Worm (Caenorhabditis elegans) whole organism, mixed stage, embryonic: ENCODE results near the gene fkh-4.
A peak's percentile ranks its signal among the peaks of the same experiment; 100 is the strongest.

Source experiments
- bed-3 ChIP-seq: fragments of 200-800 bp; sonication (Bioruptor generic); optimal IDR thresholded peaks from 3 replicates; lab custom pipeline; 2018; ENCODE audit warnings: mild to moderate bottlenecking, missing genetic modification characterization, moderate library complexity, missing compliant biosample characterization
- blmp-1 ChIP-seq: fragments of 150-350 bp; optimal IDR thresholded peaks from 2 replicates; lab custom pipeline; 2014; ENCODE audit warnings: missing biosample characterization, missing genetic modification characterization
- ceh-39 ChIP-seq: fragments of 150-350 bp; optimal IDR thresholded peaks from 2 replicates; lab custom pipeline; 2014; ENCODE audit warnings: missing biosample characterization, missing genetic modification characterization
- ceh-43 ChIP-seq: fragments of 200-800 bp; sonication (Bioruptor generic); optimal IDR thresholded peaks from 2 replicates; lab custom pipeline; 2018; ENCODE audit warnings: mild to moderate bottlenecking, missing genetic modification characterization, moderate library complexity, missing compliant biosample characterization
- ceh-83 ChIP-seq: fragments of 200-800 bp; sonication (Bioruptor generic); optimal IDR thresholded peaks from 2 replicates; lab custom pipeline; 2018; ENCODE audit warnings: mild to moderate bottlenecking, missing genetic modification characterization, missing compliant biosample characterization
- ces-1 ChIP-seq: fragments of 150-350 bp; optimal IDR thresholded peaks from 2 replicates; lab custom pipeline; 2014; ENCODE audit warnings: missing biosample characterization, missing genetic modification reagents, missing genetic modification characterization
- cnd-1 ChIP-seq: fragments of 200-800 bp; sonication (Bioruptor generic); optimal IDR thresholded peaks from 2 replicates; lab custom pipeline; 2018; ENCODE audit warnings: mild to moderate bottlenecking, missing genetic modification characterization, missing compliant biosample characterization
- drap-1 ChIP-seq: fragments of 200-800 bp; sonication (Bioruptor generic); optimal IDR thresholded peaks from 3 replicates; lab custom pipeline; 2018; ENCODE audit warnings: mild to moderate bottlenecking, missing genetic modification characterization, missing compliant biosample characterization
- elt-1 ChIP-seq: sonication (generic microtip); optimal IDR thresholded peaks from 2 replicates; lab custom pipeline; 2017; ENCODE audit warnings: missing genetic modification characterization, mild to moderate bottlenecking, missing compliant biosample characterization, antibody characterized with exemption, moderate library complexity, borderline replicate concordance; ENCODE audit not compliant: insufficient read depth
- elt-3 ChIP-seq: fragments of 150-350 bp; optimal IDR thresholded peaks from 2 replicates; lab custom pipeline; 2014; ENCODE audit warnings: missing biosample characterization, missing genetic modification characterization
- flh-1 ChIP-seq: fragments of 200-800 bp; sonication (Bioruptor generic); optimal IDR thresholded peaks from 2 replicates; lab custom pipeline; 2018; ENCODE audit warnings: mild to moderate bottlenecking, missing genetic modification characterization, moderate library complexity, missing compliant biosample characterization
- ham-2 ChIP-seq: fragments of 200-800 bp; sonication (Bioruptor generic); optimal IDR thresholded peaks from 2 replicates; lab custom pipeline; 2018; ENCODE audit warnings: mild to moderate bottlenecking, missing genetic modification characterization, missing compliant biosample characterization
- hlh-1 ChIP-seq: fragments of 150-350 bp; optimal IDR thresholded peaks from 2 replicates; lab custom pipeline; 2014; ENCODE audit warnings: missing biosample characterization, missing genetic modification reagents, missing genetic modification characterization
- lin-13 ChIP-seq: fragments of 150-350 bp; optimal IDR thresholded peaks from 2 replicates; lab custom pipeline; 2014; ENCODE audit warnings: missing biosample characterization, missing genetic modification characterization
- lin-32 ChIP-seq: fragments of 200-800 bp; sonication (Bioruptor generic); optimal IDR thresholded peaks from 2 replicates; lab custom pipeline; 2018; ENCODE audit warnings: mild to moderate bottlenecking, missing genetic modification characterization, missing compliant biosample characterization
- mab-5 ChIP-seq: fragments of 150-350 bp; optimal IDR thresholded peaks from 2 replicates; lab custom pipeline; 2014; ENCODE audit warnings: missing biosample characterization, missing genetic modification characterization
- mep-1 ChIP-seq: fragments of 150-350 bp; optimal IDR thresholded peaks from 2 replicates; lab custom pipeline; 2017; ENCODE audit warnings: missing biosample characterization, missing genetic modification reagents, missing genetic modification characterization, inconsistent platforms
- mls-2 ChIP-seq: sonication (generic microtip); optimal IDR thresholded peaks from 2 replicates; lab custom pipeline; 2016; ENCODE audit warnings: mild to moderate bottlenecking, missing genetic modification characterization, moderate library complexity, missing compliant biosample characterization
- nhr-12 ChIP-seq: fragments of 150-350 bp; optimal IDR thresholded peaks from 2 replicates; lab custom pipeline; 2014; ENCODE audit warnings: missing biosample characterization, missing genetic modification characterization
- nhr-237 ChIP-seq: fragments of 150-350 bp; optimal IDR thresholded peaks from 2 replicates; lab custom pipeline; 2014; ENCODE audit warnings: missing biosample characterization, missing genetic modification characterization
- nhr-28 ChIP-seq: fragments of 150-350 bp; optimal IDR thresholded peaks from 2 replicates; lab custom pipeline; 2014; ENCODE audit warnings: missing biosample characterization, missing genetic modification characterization
- pha-4 ChIP-seq: fragments of 150-350 bp; optimal IDR thresholded peaks from 2 replicates; lab custom pipeline; 2018; ENCODE audit warnings: missing biosample characterization, missing genetic modification reagents, missing genetic modification characterization
- snpc-4 ChIP-seq: fragments of 150-350 bp; optimal IDR thresholded peaks from 2 replicates; lab custom pipeline; 2014; ENCODE audit warnings: missing biosample characterization, missing genetic modification characterization
- sptf-1 ChIP-seq: sonication (generic microtip); optimal IDR thresholded peaks from 2 replicates; lab custom pipeline; 2017; ENCODE audit warnings: mild to moderate bottlenecking, missing genetic modification characterization, moderate library complexity, missing compliant biosample characterization
- tbx-8 ChIP-seq: fragments of 200-800 bp; sonication (Bioruptor generic); optimal IDR thresholded peaks from 2 replicates; lab custom pipeline; 2018; ENCODE audit warnings: mild to moderate bottlenecking, missing genetic modification characterization, moderate library complexity, missing compliant biosample characterization
- unc-120 ChIP-seq: sonication (generic microtip); optimal IDR thresholded peaks from 2 replicates; lab custom pipeline; 2017; ENCODE audit warnings: missing genetic modification characterization, missing compliant biosample characterization; ENCODE audit not compliant: poor library complexity, severe bottlenecking
- unc-39 ChIP-seq: fragments of 150-350 bp; optimal IDR thresholded peaks from 2 replicates; lab custom pipeline; 2014; ENCODE audit warnings: missing biosample characterization, missing genetic modification characterization
- unc-62 ChIP-seq: fragments of 150-350 bp; optimal IDR thresholded peaks from 2 replicates; lab custom pipeline; 2014; ENCODE audit warnings: missing biosample characterization, missing genetic modification reagents, missing genetic modification characterization
- zip-8 ChIP-seq: fragments of 150-350 bp; optimal IDR thresholded peaks from 2 replicates; lab custom pipeline; 2014; ENCODE audit warnings: missing biosample characterization, missing genetic modification characterization

fkh-4 gene

ce11 chrX:13446418-13446817 lies 17.8 kb upstream of the fkh-4 start, which contains the start of gene set-8:
set-8 (plus strand) TSS chrX:13446718.
- TF ChIP-seq ham-2 (GFP tag; lab: Kevin White, UChicago) (no peak), mls-2 (no peak), tbx-8 (GFP tag; lab: Kevin White, UChicago) (no peak), blmp-1 (no peak), flh-1 (GFP tag; lab: Kevin White, UChicago) (no peak), unc-39 (tag; lab: Kevin White, UChicago) (no peak), zip-8 (no peak), snpc-4 (tag; lab: Kevin White, UChicago) (no peak), lin-13 (no peak), hlh-1 (tag; lab: Kevin White, UChicago) (no peak), bed-3 (no peak), nhr-28 (tag; lab: Kevin White, UChicago) (no peak), ceh-39 (no peak), pha-4 (no peak), lin-32 (GFP tag; lab: Kevin White, UChicago) (no peak), sptf-1 (tag; lab: Kevin White, UChicago) (no peak), mab-5 (tag; lab: Kevin White, UChicago) (no peak), nhr-237 (no peak), unc-62 (GFP tag; lab: Kevin White, UChicago) (no peak), unc-120 (no peak)

ce11 chrX:13444267-13444666 lies 15.6 kb upstream of the fkh-4 start:
- TF ChIP-seq cnd-1 (tag; lab: Kevin White, UChicago) = no peak
- no peak for TF ChIP-seq mab-5 (tag; lab: Kevin White, UChicago)
- TF ChIP-seq unc-62 (GFP tag; lab: Kevin White, UChicago) = no peak
- no peak for TF ChIP-seq pha-4
- no peak for TF ChIP-seq nhr-237

ce11 chrX:13443283-13443682 lies 14.6 kb upstream of the fkh-4 start:
- TF ChIP-seq pha-4 (no peak), mab-5 (tag; lab: Kevin White, UChicago) (no peak), mls-2 (no peak), nhr-237 (no peak), ham-2 (GFP tag; lab: Kevin White, UChicago) (no peak), ceh-39 (no peak)
- TF ChIP-seq, all 35 proteins: peak for 0

- TF ChIP-seq elt-3 (tag; lab: Kevin White, UChicago) (no peak), ces-1 (peak; percentile 32), ceh-83 (GFP tag; lab: Kevin White, UChicago) (peak; percentile 21), hlh-1 (tag; lab: Kevin White, UChicago) (no peak), drap-1 (peak; percentile 46), nhr-12 (tag; lab: Kevin White, UChicago) (no peak), unc-39 (tag; lab: Kevin White, UChicago) (no peak), sptf-1 (tag; lab: Kevin White, UChicago) (peak; percentile 23), mep-1 (tag; lab: Kevin White, UChicago) (peak; percentile 3), cnd-1 (tag; lab: Kevin White, UChicago) (peak; percentile 15), mls-2 (no peak)
Observed at ce11 chrX:13442446-13442845, 13.8 kb upstream of the fkh-4 start.

- no peak for TF ChIP-seq nhr-237
- TF ChIP-seq pha-4 = no peak
- no peak for TF ChIP-seq mep-1 (tag; lab: Kevin White, UChicago)
- no peak for TF ChIP-seq tbx-8 (GFP tag; lab: Kevin White, UChicago)
- TF ChIP-seq ces-1 = no peak
- TF ChIP-seq unc-62 (GFP tag; lab: Kevin White, UChicago) = no peak
- no peak for TF ChIP-seq ceh-43 (GFP tag; lab: Kevin White, UChicago)
- TF ChIP-seq snpc-4 (tag; lab: Kevin White, UChicago) = no peak
Observed at ce11 chrX:13435790-13436472, 7.3 kb upstream of the fkh-4 start, which contains the start of gene jmjd-3.3. jmjd-3.3 (plus strand) TSS chrX:13436422.

ce11 chrX:13435116-13435515 lies 6.5 kb upstream of the fkh-4 start:
- TF ChIP-seq tbx-8 (GFP tag; lab: Kevin White, UChicago) = no peak
- TF ChIP-seq elt-1 = no peak
- no peak for TF ChIP-seq lin-13
